Worm (Caenorhabditis elegans) whole organism, L2 larva: ENCODE results near the gene his-3.

Experiments
- C34F6.9 ChIP-seq: fragments of 150-350 bp; optimal IDR thresholded peaks from 2 replicates; lab custom pipeline; 2014; ENCODE audit warnings: missing biosample characterization, missing genetic modification characterization
- R02D3.7 ChIP-seq: fragments of 150-350 bp; optimal IDR thresholded peaks from 2 replicates; lab custom pipeline; 2014; ENCODE audit warnings: missing biosample characterization, missing genetic modification characterization
- Y55F3AM.14 ChIP-seq: fragments of 200-800 bp; sonication (Bioruptor generic); optimal IDR thresholded peaks from 2 replicates; lab custom pipeline; 2018; ENCODE audit warnings: mild to moderate bottlenecking, missing genetic modification characterization, missing compliant biosample characterization
- ZK546.5 ChIP-seq: sonication (generic microtip); optimal IDR thresholded peaks from 2 replicates; lab custom pipeline; 2017; ENCODE audit warnings: missing biosample characterization, missing genetic modification characterization
- aly-2 ChIP-seq: fragments of 150-350 bp; optimal IDR thresholded peaks from 2 replicates; lab custom pipeline; 2014; ENCODE audit warnings: missing biosample characterization, missing genetic modification characterization
- ama-1 ChIP-seq: fragments of 150-350 bp; optimal IDR thresholded peaks from 2 replicates; lab custom pipeline; 2018; ENCODE audit warnings: inconsistent platforms
- blmp-1 ChIP-seq: sonication (generic microtip); optimal IDR thresholded peaks from 2 replicates; lab custom pipeline; 2017; ENCODE audit warnings: missing genetic modification characterization, mild to moderate bottlenecking, missing compliant biosample characterization, antibody characterized with exemption, moderate library complexity; ENCODE audit not compliant: insufficient read depth
- ceh-82 ChIP-seq: fragments of 150-350 bp; optimal IDR thresholded peaks from 2 replicates; lab custom pipeline; 2014; ENCODE audit warnings: missing biosample characterization, missing genetic modification characterization
- crh-2 ChIP-seq: sonication (generic microtip); optimal IDR thresholded peaks from 2 replicates; lab custom pipeline; 2017; ENCODE audit warnings: missing biosample characterization, missing genetic modification characterization
- elt-1 ChIP-seq: fragments of 150-350 bp; optimal IDR thresholded peaks from 2 replicates; lab custom pipeline; 2014; ENCODE audit warnings: missing biosample characterization, missing genetic modification characterization
- elt-3 ChIP-seq: sonication (generic microtip); optimal IDR thresholded peaks from 2 replicates; lab custom pipeline; 2017; ENCODE audit warnings: missing biosample characterization, missing genetic modification characterization
- fos-1 ChIP-seq: fragments of 150-350 bp; optimal IDR thresholded peaks from 2 replicates; lab custom pipeline; 2014; ENCODE audit warnings: missing biosample characterization, missing genetic modification characterization
- lin-13 ChIP-seq: fragments of 150-350 bp; optimal IDR thresholded peaks from 2 replicates; lab custom pipeline; 2014; ENCODE audit warnings: missing biosample characterization, missing genetic modification reagents, missing genetic modification characterization
- lsy-2 ChIP-seq, 2 experiments: fragments of 150-350 bp in 1 of 2; sonication (generic microtip) in 1 of 2; optimal IDR thresholded peaks; 2 replicates each; lab custom pipeline; 2014 to 2017; ENCODE audit warnings: missing biosample characterization in 2 of 2, missing genetic modification characterization in 2 of 2
- mbf-1 ChIP-seq: sonication (generic microtip); optimal IDR thresholded peaks from 2 replicates; lab custom pipeline; 2017; ENCODE audit warnings: missing biosample characterization, missing genetic modification characterization
- mdl-1 ChIP-seq, 2 experiments: fragments of 150-350 bp in 1 of 2; sonication (generic microtip) in 1 of 2; optimal IDR thresholded peaks; 2 replicates each; lab custom pipeline; 2017; ENCODE audit warnings: missing biosample characterization in 2 of 2, missing genetic modification characterization in 2 of 2
- nhr-10 ChIP-seq: sonication (generic microtip); optimal IDR thresholded peaks from 2 replicates; lab custom pipeline; 2017; ENCODE audit warnings: missing biosample characterization, missing genetic modification characterization
- nhr-11 ChIP-seq: fragments of 150-350 bp; optimal IDR thresholded peaks from 2 replicates; lab custom pipeline; 2014; ENCODE audit warnings: missing biosample characterization, missing genetic modification characterization
- nhr-12 ChIP-seq: fragments of 150-350 bp; optimal IDR thresholded peaks from 2 replicates; lab custom pipeline; 2014; ENCODE audit warnings: missing biosample characterization, missing genetic modification characterization
- nhr-129 ChIP-seq: fragments of 150-350 bp; optimal IDR thresholded peaks from 2 replicates; lab custom pipeline; 2014; ENCODE audit warnings: missing biosample characterization, missing genetic modification characterization
- nhr-23 ChIP-seq: fragments of 150-350 bp; optimal IDR thresholded peaks from 2 replicates; lab custom pipeline; 2014; ENCODE audit warnings: missing biosample characterization, missing genetic modification reagents, missing genetic modification characterization
- nhr-237 ChIP-seq: fragments of 150-350 bp; optimal IDR thresholded peaks from 2 replicates; lab custom pipeline; 2014; ENCODE audit warnings: missing biosample characterization, missing genetic modification characterization
- nhr-25 ChIP-seq: fragments of 150-350 bp; sonication (generic microtip); optimal IDR thresholded peaks from 3 replicates; lab custom pipeline; 2014; ENCODE audit warnings: missing biosample characterization, missing genetic modification characterization
- nhr-6 ChIP-seq: fragments of 150-350 bp; optimal IDR thresholded peaks from 2 replicates; lab custom pipeline; 2014; ENCODE audit warnings: missing biosample characterization, missing genetic modification characterization
- nhr-77 ChIP-seq: fragments of 150-350 bp; optimal IDR thresholded peaks from 2 replicates; lab custom pipeline; 2014; ENCODE audit warnings: missing biosample characterization, missing genetic modification characterization
- peb-1 ChIP-seq: fragments of 150-350 bp; optimal IDR thresholded peaks from 2 replicates; lab custom pipeline; 2014; ENCODE audit warnings: missing biosample characterization, missing genetic modification characterization
- sem-4 ChIP-seq: fragments of 150-350 bp; optimal IDR thresholded peaks from 2 replicates; lab custom pipeline; 2014; ENCODE audit warnings: missing biosample characterization, missing genetic modification reagents, missing genetic modification characterization
- skn-1 ChIP-seq: sonication (generic microtip); optimal IDR thresholded peaks from 2 replicates; lab custom pipeline; 2017; ENCODE audit warnings: missing biosample characterization, missing genetic modification characterization
- sma-9 ChIP-seq, 2 experiments: fragments of 150-350 bp in 1 of 2; sonication (generic microtip) in 1 of 2; optimal IDR thresholded peaks; 2 replicates each; lab custom pipeline; 2014 to 2016; ENCODE audit warnings: missing genetic modification characterization in 2 of 2, mild to moderate bottlenecking in 1 of 2, missing biosample characterization in 1 of 2, missing compliant biosample characterization in 1 of 2, missing genetic modification reagents in 1 of 2, moderate library complexity in 1 of 2
- unc-55 ChIP-seq: fragments of 150-350 bp; sonication (generic microtip); optimal IDR thresholded peaks from 3 replicates; lab custom pipeline; 2014; ENCODE audit warnings: missing biosample characterization, missing genetic modification reagents, missing genetic modification characterization
- unc-62 ChIP-seq: fragments of 150-350 bp; optimal IDR thresholded peaks from 2 replicates; lab custom pipeline; 2014; ENCODE audit warnings: missing biosample characterization, missing genetic modification reagents, missing genetic modification characterization
- zag-1 ChIP-seq: fragments of 150-350 bp; optimal IDR thresholded peaks from 2 replicates; lab custom pipeline; 2014; ENCODE audit warnings: missing biosample characterization, missing genetic modification characterization
- ztf-11 ChIP-seq: sonication (generic microtip); optimal IDR thresholded peaks from 2 replicates; lab custom pipeline; 2017; ENCODE audit warnings: missing biosample characterization, missing genetic modification characterization
- ztf-4 ChIP-seq: fragments of 150-350 bp; optimal IDR thresholded peaks from 2 replicates; lab custom pipeline; 2014; ENCODE audit warnings: missing biosample characterization, missing genetic modification characterization

The his-3 gene

DNA sequence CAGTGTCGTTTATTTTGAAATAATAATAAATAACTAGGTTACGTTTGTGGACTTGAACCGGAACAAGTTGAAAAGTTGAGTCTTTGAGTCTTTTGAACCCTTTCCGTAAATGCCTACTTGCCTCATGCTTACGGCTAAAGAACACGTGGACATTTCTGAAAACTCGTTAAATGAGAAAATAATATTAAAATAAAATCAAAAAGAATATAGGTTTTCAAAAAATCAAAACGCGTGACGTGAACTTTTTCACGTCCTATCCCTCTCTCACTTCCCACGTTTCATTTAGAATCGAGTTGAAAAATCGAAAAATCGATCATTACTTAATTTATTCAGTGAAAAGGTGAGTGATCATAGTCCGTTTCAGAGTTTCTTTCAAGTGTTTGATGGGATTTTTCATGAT lies 8.6 kb downstream of the his-3 start, which contains the start of gene best-12:
Gene best-12, plus strand, starts transcription at position 301 of the 400 bp plus-strand sequence.
- TF ChIP-seq nhr-129 (tag; lab: Kevin White, UChicago) (no peak), blmp-1 (no peak), ztf-4 (tag; lab: Kevin White, UChicago) (no peak), unc-55 (no peak), R02D3.7 (tag; lab: Kevin White, UChicago) (no peak), lsy-2 (tag; optimal IDR thresholded peaks at IDR 0.05; lab: Kevin White, UChicago) (no peak), zag-1 (no peak), nhr-25 (no peak), nhr-6 (tag; lab: Kevin White, UChicago) (no peak), nhr-12 (no peak), mdl-1 (tag; optimal IDR thresholded peaks at IDR 0.05; lab: Kevin White, UChicago) (no peak), ZK546.5 (no peak), elt-1 (no peak), ama-1 (no peak), nhr-10 (tag; lab: Kevin White, UChicago) (no peak), Y55F3AM.14 (no peak), sem-4 (tag; lab: Kevin White, UChicago) (no peak), aly-2 (no peak), unc-62 (GFP tag; lab: Kevin White, UChicago) (no peak)

DNA sequence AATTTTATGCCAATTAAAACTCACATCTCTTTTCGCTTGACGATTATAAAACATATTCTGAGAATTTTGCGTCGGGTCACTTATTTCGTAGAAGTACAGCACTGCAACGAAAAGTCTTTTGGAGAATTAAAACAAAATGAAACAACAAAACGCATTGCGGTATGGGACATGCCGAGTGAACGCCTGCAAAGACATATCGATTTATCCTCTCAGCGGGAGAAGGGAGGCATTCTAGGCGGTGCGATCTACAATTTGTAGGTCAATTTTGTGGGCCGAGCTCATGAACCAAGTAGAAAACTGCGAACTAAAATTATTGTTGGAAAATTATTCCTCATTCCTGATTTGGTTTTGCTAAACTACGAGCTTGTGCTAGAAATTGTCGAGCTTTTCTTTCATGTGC lies 12.8 kb downstream of the his-3 start, which contains the start of gene F14H3.3:
Gene F14H3.3, minus strand, starts transcription at position 101 of the 400 bp plus-strand sequence.
- TF ChIP-seq peb-1 (tag; lab: Kevin White, UChicago): no peak
- no peak for TF ChIP-seq unc-55
- TF ChIP-seq sem-4 (tag; lab: Kevin White, UChicago): no peak
- no peak for TF ChIP-seq mbf-1 (tag; lab: Kevin White, UChicago)
- TF ChIP-seq ZK546.5: no peak
- no peak for TF ChIP-seq fos-1 (tag; lab: Kevin White, UChicago)
- TF ChIP-seq mdl-1 (tag; optimal IDR thresholded peaks at IDR 0.05; lab: Kevin White, UChicago): no peak
- TF ChIP-seq nhr-77 (tag; lab: Kevin White, UChicago): no peak
- TF ChIP-seq skn-1 (tag; lab: Kevin White, UChicago): no peak

DNA sequence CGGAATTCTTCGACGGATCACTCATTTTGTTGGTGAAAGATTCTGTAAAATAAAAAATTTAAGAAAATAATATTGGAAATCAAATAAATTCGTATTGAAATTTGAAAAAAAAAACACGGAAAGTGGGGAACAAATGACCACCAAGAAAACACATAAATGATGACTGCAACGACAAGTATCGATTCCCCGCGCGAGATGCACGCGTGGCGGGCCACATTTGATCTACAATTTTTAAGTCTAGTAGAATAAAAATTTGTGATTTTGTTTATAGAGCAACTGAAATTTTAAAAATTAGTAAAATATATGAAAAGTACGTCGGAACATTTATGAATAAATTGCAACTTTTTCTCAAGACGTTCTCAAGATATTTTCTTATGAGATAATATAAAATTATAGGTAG lies 14.4 kb downstream of the his-3 start, which contains the start of gene F14H3.4:
Gene F14H3.4, minus strand, starts transcription at position 42 of the 400 bp plus-strand sequence.
- no peak for TF ChIP-seq nhr-10 (tag; lab: Kevin White, UChicago)
- TF ChIP-seq sma-9 (GFP tag; optimal IDR thresholded peaks at IDR 0.05; lab: Kevin White, UChicago): no peak
- no peak for TF ChIP-seq sma-9 (tag; optimal IDR thresholded peaks at IDR 0.05; lab: Kevin White, UChicago)
- TF ChIP-seq peb-1 (tag; lab: Kevin White, UChicago): no peak
- TF ChIP-seq nhr-25: no peak
- no peak for TF ChIP-seq crh-2 (tag; lab: Kevin White, UChicago)
- no peak for TF ChIP-seq mbf-1 (tag; lab: Kevin White, UChicago)
- TF ChIP-seq C34F6.9 (tag; lab: Kevin White, UChicago): no peak
- no peak for TF ChIP-seq ZK546.5
- no peak for TF ChIP-seq nhr-11 (tag; lab: Kevin White, UChicago)
- no peak for TF ChIP-seq ceh-82 (tag; lab: Kevin White, UChicago)
- TF ChIP-seq, all 48 proteins: peak for 0

DNA sequence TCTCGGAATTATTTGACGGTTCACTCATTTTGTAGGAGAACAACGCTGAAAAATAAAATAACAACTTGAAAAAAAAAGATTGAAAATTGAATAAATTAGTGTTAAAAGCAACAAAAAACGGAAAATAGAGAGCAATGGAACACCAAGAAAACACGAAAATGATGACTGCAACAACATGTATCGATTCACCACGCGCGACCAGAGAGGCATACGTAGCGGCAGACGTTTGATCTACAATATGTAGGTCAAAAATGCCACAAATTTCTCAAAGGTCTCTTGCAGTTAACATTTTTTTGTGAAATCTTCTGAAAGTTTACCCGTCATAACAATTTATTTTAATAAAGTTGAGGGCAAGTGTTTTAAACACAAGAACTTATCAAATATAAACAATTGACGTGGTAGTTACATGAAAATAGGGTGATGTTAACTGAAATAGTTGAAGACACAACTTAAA lies 16.4 kb downstream of the his-3 start, which contains the start of gene F14H3.5:
Gene F14H3.5, minus strand, starts transcription at position 51 of the 454 bp plus-strand sequence.
- no peak for TF ChIP-seq mbf-1 (tag; lab: Kevin White, UChicago)

DNA sequence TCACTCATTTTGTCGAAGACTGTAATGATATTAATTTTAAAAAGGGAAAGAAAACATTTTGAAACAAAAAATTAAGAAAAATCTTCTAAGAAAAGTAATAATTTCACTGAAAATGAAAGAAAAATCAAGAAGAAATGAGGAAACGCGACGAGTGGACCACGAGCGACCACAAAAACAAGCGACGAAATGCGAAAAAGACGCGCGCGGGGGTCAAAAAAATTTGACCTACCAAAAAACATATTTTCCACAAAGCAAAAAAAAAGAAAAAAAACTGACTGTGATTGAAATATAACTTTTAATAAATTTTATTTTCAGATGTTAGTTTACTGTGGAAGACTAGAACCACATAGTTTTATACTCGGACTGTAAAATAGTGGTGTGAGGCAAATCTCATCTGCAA lies 18.3 kb downstream of the his-3 start, which contains the start of gene F14H3.6:
Gene F14H3.6, minus strand, starts transcription at position 22 of the 400 bp plus-strand sequence.
- TF ChIP-seq lin-13 (GFP tag; lab: Kevin White, UChicago) (no peak), nhr-237 (tag; lab: Kevin White, UChicago) (no peak), elt-3 (tag; lab: Kevin White, UChicago) (no peak), nhr-23 (tag; lab: Kevin White, UChicago) (no peak), mbf-1 (tag; lab: Kevin White, UChicago) (no peak), ztf-11 (no peak), nhr-25 (no peak), nhr-129 (tag; lab: Kevin White, UChicago) (no peak)
